Worm (Caenorhabditis elegans) whole organism, midembryonic: ENCODE measurements around the gene srg-60.

Source experiments
- T22C8.4 ChIP-seq: fragments of 200-800 bp; sonication (Bioruptor generic); IDR thresholded peaks from 2 replicates; pipeline ENCODE4 v1.3.6; 2022; ENCODE audit warnings: missing genetic modification characterization, missing compliant biosample characterization
- flt-1 ChIP-seq: fragments of 200-800 bp; sonication (Bioruptor generic); IDR thresholded peaks from 2 replicates; pipeline ENCODE4 v1.3.6; 2022; ENCODE audit warnings: missing genetic modification characterization, missing compliant biosample characterization
- klf-2 ChIP-seq: fragments of 200-800 bp; sonication (Bioruptor generic); conservative IDR thresholded peaks from 2 replicates; pipeline ENCODE4 v1.3.6; 2022; ENCODE audit warnings: missing genetic modification reagents, missing genetic modification characterization, missing compliant biosample characterization
- ref-1 ChIP-seq: fragments of 200-800 bp; sonication (Bioruptor generic); conservative IDR thresholded peaks from 2 replicates; pipeline ENCODE4 v1.3.6; 2022; ENCODE audit warnings: missing genetic modification reagents, missing genetic modification characterization, missing compliant biosample characterization
- tab-1 ChIP-seq: fragments of 200-800 bp; sonication (Bioruptor generic); IDR thresholded peaks from 2 replicates; pipeline ENCODE4 v1.3.6; 2022; ENCODE audit warnings: missing genetic modification characterization, missing compliant biosample characterization
- ztf-23 ChIP-seq: fragments of 200-800 bp; sonication (Bioruptor generic); IDR thresholded peaks from 2 replicates; pipeline ENCODE4 v1.3.6; 2022; ENCODE audit warnings: missing genetic modification reagents, missing genetic modification characterization, missing compliant biosample characterization

ce11 chrV:2675692-2676091, 46.8 kb downstream of the srg-60 start:
- TF ChIP-seq flt-1 (GFP tag; lab: Robert Waterston, UW) (no peak), ref-1 (GFP tag; lab: Robert Waterston, UW) (no peak), tab-1 (GFP tag; lab: Robert Waterston, UW) (no peak), ztf-23 (GFP tag; lab: Robert Waterston, UW) (no peak), T22C8.4 (GFP tag; lab: Robert Waterston, UW) (no peak), klf-2 (no peak)
